Worm (Caenorhabditis elegans) whole organism, L3 larva: ENCODE results near the gene Y54G2A.72.

Experiments
- ZK546.5 ChIP-seq: sonication (generic microtip); optimal IDR thresholded peaks from 2 replicates; lab custom pipeline; 2017; ENCODE audit warnings: missing biosample characterization, missing genetic modification characterization
- ama-1 ChIP-seq: fragments of 150-350 bp; optimal IDR thresholded peaks from 2 replicates; lab custom pipeline; 2018
- ceh-16 ChIP-seq: sonication (generic microtip); optimal IDR thresholded peaks from 2 replicates; lab custom pipeline; 2017; ENCODE audit warnings: missing biosample characterization, missing genetic modification characterization
- ceh-28 ChIP-seq: fragments of 150-350 bp; optimal IDR thresholded peaks from 2 replicates; lab custom pipeline; 2014; ENCODE audit warnings: missing biosample characterization, missing genetic modification reagents, missing genetic modification characterization
- ceh-82 ChIP-seq: fragments of 150-350 bp; optimal IDR thresholded peaks from 2 replicates; lab custom pipeline; 2014; ENCODE audit warnings: missing biosample characterization, missing genetic modification characterization
- ceh-9 ChIP-seq: sonication (generic microtip); optimal IDR thresholded peaks from 2 replicates; lab custom pipeline; 2018; ENCODE audit warnings: missing biosample characterization, missing genetic modification characterization
- daf-12 ChIP-seq: fragments of 150-350 bp; optimal IDR thresholded peaks from 2 replicates; lab custom pipeline; 2014; ENCODE audit warnings: missing biosample characterization, missing genetic modification reagents, missing genetic modification characterization
- egl-27 ChIP-seq: sonication (generic microtip); optimal IDR thresholded peaks from 4 replicates; lab custom pipeline; 2017; ENCODE audit warnings: missing biosample characterization, missing genetic modification reagents, missing genetic modification characterization
- elt-1 ChIP-seq: fragments of 150-350 bp; optimal IDR thresholded peaks from 2 replicates; lab custom pipeline; 2014; ENCODE audit warnings: missing biosample characterization, missing genetic modification characterization
- elt-2 ChIP-seq: sonication (generic microtip); optimal IDR thresholded peaks from 2 replicates; lab custom pipeline; 2016; ENCODE audit warnings: missing genetic modification reagents, mild to moderate bottlenecking, missing genetic modification characterization, missing compliant biosample characterization
- fkh-10 ChIP-seq: sonication (generic microtip); optimal IDR thresholded peaks from 2 replicates; lab custom pipeline; 2017; ENCODE audit warnings: missing biosample characterization, missing genetic modification reagents, missing genetic modification characterization
- fos-1 ChIP-seq: fragments of 150-350 bp; optimal IDR thresholded peaks from 2 replicates; lab custom pipeline; 2014; ENCODE audit warnings: missing biosample characterization, missing genetic modification characterization
- hmg-11 ChIP-seq: sonication (generic microtip); optimal IDR thresholded peaks from 2 replicates; lab custom pipeline; 2016; ENCODE audit warnings: missing genetic modification characterization, missing compliant biosample characterization
- jun-1 ChIP-seq: fragments of 150-350 bp; optimal IDR thresholded peaks from 2 replicates; lab custom pipeline; 2014; ENCODE audit warnings: missing biosample characterization, missing genetic modification reagents, missing genetic modification characterization
- lin-15B ChIP-seq: fragments of 150-350 bp; optimal IDR thresholded peaks from 2 replicates; lab custom pipeline; 2014; ENCODE audit warnings: missing biosample characterization, missing genetic modification characterization
- lin-39 ChIP-seq: fragments of 150-350 bp; optimal IDR thresholded peaks from 2 replicates; lab custom pipeline; 2018; ENCODE audit warnings: missing biosample characterization, missing genetic modification reagents, missing genetic modification characterization
- mdl-1 ChIP-seq: fragments of 150-350 bp; optimal IDR thresholded peaks from 2 replicates; lab custom pipeline; 2014; ENCODE audit warnings: missing biosample characterization, missing genetic modification characterization
- mml-1 ChIP-seq: fragments of 150-350 bp; sonication (generic microtip); optimal IDR thresholded peaks from 3 replicates; lab custom pipeline; 2014; ENCODE audit warnings: missing biosample characterization, missing genetic modification characterization
- nfya-1 ChIP-seq: sonication (generic microtip); optimal IDR thresholded peaks from 2 replicates; lab custom pipeline; 2017; ENCODE audit warnings: missing genetic modification characterization, mild to moderate bottlenecking, missing compliant biosample characterization, antibody characterized with exemption, moderate library complexity; ENCODE audit not compliant: insufficient read depth
- nhr-11 ChIP-seq: fragments of 150-350 bp; optimal IDR thresholded peaks from 2 replicates; lab custom pipeline; 2014; ENCODE audit warnings: missing biosample characterization, missing genetic modification characterization
- nhr-23 ChIP-seq: fragments of 150-350 bp; optimal IDR thresholded peaks from 2 replicates; lab custom pipeline; 2014; ENCODE audit warnings: missing biosample characterization, missing genetic modification reagents, missing genetic modification characterization
- nhr-25 ChIP-seq: sonication (generic microtip); optimal IDR thresholded peaks from 2 replicates; lab custom pipeline; 2017; ENCODE audit warnings: missing biosample characterization, missing genetic modification characterization
- nhr-28 ChIP-seq: fragments of 150-350 bp; optimal IDR thresholded peaks from 2 replicates; lab custom pipeline; 2014; ENCODE audit warnings: missing biosample characterization, missing genetic modification characterization
- nhr-43 ChIP-seq: sonication (generic microtip); optimal IDR thresholded peaks from 2 replicates; lab custom pipeline; 2016; ENCODE audit warnings: mild to moderate bottlenecking, missing genetic modification characterization, missing compliant biosample characterization; ENCODE audit not compliant: poor library complexity, severe bottlenecking
- nhr-67 ChIP-seq: fragments of 150-350 bp; optimal IDR thresholded peaks from 2 replicates; lab custom pipeline; 2014; ENCODE audit warnings: missing biosample characterization, missing genetic modification characterization
- nhr-76 ChIP-seq: fragments of 150-350 bp; sonication (generic microtip); optimal IDR thresholded peaks from 5 replicates; lab custom pipeline; 2014; ENCODE audit warnings: missing biosample characterization, missing genetic modification characterization
- nhr-77 ChIP-seq: fragments of 150-350 bp; optimal IDR thresholded peaks from 2 replicates; lab custom pipeline; 2014; ENCODE audit warnings: missing biosample characterization, missing genetic modification characterization
- pha-4 ChIP-seq: fragments of 150-350 bp; optimal IDR thresholded peaks from 2 replicates; lab custom pipeline; 2014; ENCODE audit warnings: missing biosample characterization, missing genetic modification reagents, missing genetic modification characterization
- pqm-1 ChIP-seq: fragments of 150-350 bp; optimal IDR thresholded peaks from 2 replicates; lab custom pipeline; 2017; ENCODE audit warnings: missing biosample characterization, missing genetic modification characterization, inconsistent platforms
- sea-2 ChIP-seq: fragments of 150-350 bp; sonication (generic microtip); optimal IDR thresholded peaks from 4 replicates; lab custom pipeline; 2014; ENCODE audit warnings: missing biosample characterization, missing genetic modification reagents, missing genetic modification characterization
- skn-1 ChIP-seq: fragments of 150-350 bp; optimal IDR thresholded peaks from 2 replicates; lab custom pipeline; 2014; ENCODE audit warnings: missing biosample characterization, missing genetic modification characterization
- snpc-4 ChIP-seq: fragments of 150-350 bp; optimal IDR thresholded peaks from 2 replicates; lab custom pipeline; 2014; ENCODE audit warnings: missing biosample characterization, missing genetic modification characterization
- tbx-2 ChIP-seq: sonication (generic microtip); optimal IDR thresholded peaks from 2 replicates; lab custom pipeline; 2016; ENCODE audit warnings: mild to moderate bottlenecking, missing genetic modification characterization, missing compliant biosample characterization
- unc-39 ChIP-seq: sonication (generic microtip); optimal IDR thresholded peaks from 4 replicates; lab custom pipeline; 2017; ENCODE audit warnings: missing biosample characterization, missing genetic modification characterization
- unc-62 ChIP-seq: fragments of 150-350 bp; sonication (generic microtip); optimal IDR thresholded peaks from 4 replicates; lab custom pipeline; 2014; ENCODE audit warnings: missing biosample characterization, missing genetic modification reagents, missing genetic modification characterization
- zag-1 ChIP-seq: fragments of 150-350 bp; optimal IDR thresholded peaks from 2 replicates; lab custom pipeline; 2014; ENCODE audit warnings: missing biosample characterization, missing genetic modification characterization
- ztf-11 ChIP-seq: fragments of 150-350 bp; optimal IDR thresholded peaks from 2 replicates; lab custom pipeline; 2014; ENCODE audit warnings: missing biosample characterization, missing genetic modification characterization
- ztf-4 ChIP-seq: fragments of 150-350 bp; optimal IDR thresholded peaks from 2 replicates; lab custom pipeline; 2014; ENCODE audit warnings: missing biosample characterization, missing genetic modification characterization

Gene Y54G2A.72

ce11 chrIV:2808154-2808553 lies 30.2 kb downstream of the Y54G2A.72 start:
- TF ChIP-seq nhr-67 (no peak), nhr-43 (tag; lab: Kevin White, UChicago) (no peak), ceh-16 (tag; lab: Kevin White, UChicago) (no peak), zag-1 (tag; lab: Kevin White, UChicago) (no peak), nhr-11 (no peak), pha-4 (tag; lab: Kevin White, UChicago) (no peak), daf-12 (tag; lab: Kevin White, UChicago) (no peak), pqm-1 (tag; lab: Kevin White, UChicago) (no peak), snpc-4 (no peak), nhr-23 (tag; lab: Kevin White, UChicago) (no peak), mdl-1 (tag; lab: Kevin White, UChicago) (no peak), nhr-28 (no peak), nhr-77 (no peak), ceh-9 (tag; lab: Kevin White, UChicago) (no peak), fos-1 (tag; lab: Kevin White, UChicago) (no peak), mml-1 (tag; lab: Kevin White, UChicago) (no peak)

DNA sequence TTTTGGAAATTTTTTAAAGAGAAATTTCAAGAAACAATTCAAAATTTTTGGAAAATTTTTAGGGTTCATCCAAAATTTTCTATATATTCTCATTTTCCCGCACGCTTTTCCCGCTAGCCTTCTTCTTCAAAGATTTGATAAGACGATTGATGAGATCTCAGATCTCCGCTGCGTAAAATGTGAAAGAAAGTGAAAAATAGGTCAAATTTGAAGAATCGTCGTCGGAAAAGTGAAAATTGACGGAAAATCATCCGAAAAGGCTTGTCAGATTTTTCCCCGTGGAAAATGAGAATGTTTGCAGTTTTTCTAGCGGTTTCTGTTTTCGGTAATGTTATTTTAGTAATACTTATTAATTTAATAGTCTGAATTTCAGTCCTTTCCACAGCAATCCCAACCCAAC lies 31.3 kb downstream of the Y54G2A.72 start, which contains the start of gene Y54G2A.76:
Gene Y54G2A.76 (plus strand): TSS at position 203 of the 400 bp plus-strand sequence.
- TF ChIP-seq elt-2 (tag; lab: Kevin White, UChicago) = no peak
- peak; percentile 32 for TF ChIP-seq nhr-23 (tag; lab: Kevin White, UChicago)
- no peak for TF ChIP-seq lin-15B (tag; lab: Kevin White, UChicago)
- TF ChIP-seq skn-1 (tag; lab: Kevin White, UChicago) = no peak

DNA sequence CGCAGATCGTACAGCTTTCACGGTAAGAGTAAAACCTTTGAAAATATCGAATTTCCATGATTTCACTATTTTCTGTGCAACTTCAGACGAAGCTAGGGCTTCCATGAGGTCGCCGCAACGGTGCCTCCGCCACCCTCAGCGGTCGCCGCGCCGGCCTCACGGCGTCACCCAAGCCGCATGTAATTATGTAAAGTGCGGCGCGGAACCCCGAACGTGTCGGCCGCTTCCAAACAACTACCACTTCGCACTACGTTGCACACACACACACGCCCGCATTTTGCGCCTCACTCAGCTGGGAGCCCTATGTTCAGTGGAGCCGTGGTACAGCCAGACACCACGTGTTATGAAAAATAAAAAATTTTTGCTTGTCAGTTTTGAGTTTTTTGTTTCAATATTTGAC lies 39.1 kb downstream of the Y54G2A.72 start:
- TF ChIP-seq ceh-16 (tag; lab: Kevin White, UChicago) (no peak), elt-1 (tag; lab: Kevin White, UChicago) (no peak), sea-2 (no peak), lin-39 (tag; lab: Kevin White, UChicago) (no peak), pqm-1 (tag; lab: Kevin White, UChicago) (no peak), tbx-2 (tag; lab: Kevin White, UChicago) (no peak), nhr-25 (no peak), pha-4 (tag; lab: Kevin White, UChicago) (no peak), nfya-1 (tag; lab: Kevin White, UChicago) (no peak), skn-1 (tag; lab: Kevin White, UChicago) (no peak), ceh-82 (no peak), unc-39 (tag; lab: Kevin White, UChicago) (no peak), elt-2 (tag; lab: Kevin White, UChicago) (no peak), mdl-1 (tag; lab: Kevin White, UChicago) (no peak), fkh-10 (GFP tag; lab: Kevin White, UChicago) (no peak), ztf-11 (tag; lab: Kevin White, UChicago) (no peak)

DNA sequence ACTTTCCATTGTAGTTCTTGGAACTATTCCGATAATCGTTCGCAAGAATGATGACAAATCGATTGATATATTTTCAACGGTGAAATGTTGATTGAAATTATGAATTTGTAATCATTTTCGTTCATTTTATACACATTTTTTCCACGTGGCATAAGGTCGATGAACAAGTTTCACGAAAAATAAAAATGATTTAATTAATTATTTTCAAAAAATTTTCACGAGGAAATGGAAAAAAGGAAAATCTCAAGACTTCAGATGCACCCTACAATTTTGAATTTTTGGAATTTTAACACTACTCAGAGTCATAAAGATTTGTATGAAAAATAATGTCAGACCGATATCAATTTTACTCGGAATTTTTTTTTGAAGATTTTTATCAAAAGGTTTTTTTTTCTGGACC lies 41.7 kb downstream of the Y54G2A.72 start, which contains the start of gene Y54G2A.13:
Gene Y54G2A.13 (minus strand): TSS at position 101 of the 400 bp plus-strand sequence.
- no peak for TF ChIP-seq hmg-11
- TF ChIP-seq ZK546.5 (tag; lab: Kevin White, UChicago) = no peak
- no peak for TF ChIP-seq nhr-76 (tag; lab: Kevin White, UChicago)
- TF ChIP-seq unc-62 = no peak
- no peak for TF ChIP-seq pha-4 (tag; lab: Kevin White, UChicago)
- no peak for TF ChIP-seq pqm-1 (tag; lab: Kevin White, UChicago)
- TF ChIP-seq ceh-28 (tag; lab: Kevin White, UChicago) = no peak
- no peak for TF ChIP-seq ceh-82
- TF ChIP-seq tbx-2 (tag; lab: Kevin White, UChicago) = no peak
- no peak for TF ChIP-seq zag-1 (tag; lab: Kevin White, UChicago)
- no peak for TF ChIP-seq lin-15B (tag; lab: Kevin White, UChicago)
- TF ChIP-seq nhr-23 (tag; lab: Kevin White, UChicago) = no peak
- no peak for TF ChIP-seq jun-1
- TF ChIP-seq egl-27 (tag; lab: Kevin White, UChicago) = no peak
- no peak for TF ChIP-seq ceh-9 (tag; lab: Kevin White, UChicago)
- TF ChIP-seq ztf-4 (tag; lab: Kevin White, UChicago) = no peak
- TF ChIP-seq elt-2 (tag; lab: Kevin White, UChicago) = no peak
- no peak for TF ChIP-seq ama-1 (lab: Kevin White, UChicago)
